Worm (Caenorhabditis elegans) whole organism, L4/young adult: ENCODE measurements around the gene slo-2.

Experiments used
- dao-5 ChIP-seq: sonication (generic microtip); optimal IDR thresholded peaks from 2 replicates; lab custom pipeline; 2016; ENCODE audit warnings: missing genotype, missing genetic modification characterization, moderate library complexity, missing compliant biosample characterization
- him-1 ChIP-seq: sonication (generic microtip); optimal IDR thresholded peaks from 2 replicates; lab custom pipeline; 2016; ENCODE audit warnings: missing genotype, missing genetic modification reagents, missing genetic modification characterization, missing compliant biosample characterization

- TF ChIP-seq him-1 (tag; lab: Kevin White, UChicago) (no peak), dao-5 (tag; lab: Kevin White, UChicago) (no peak)
Measured at ce11 chrX:11411675-11412074, 5.9 kb upstream of the slo-2 start.
